Worm (Caenorhabditis elegans) whole organism, early embryonic: ENCODE results near the gene F35F11.2.

Source experiments
- aly-1 ChIP-seq: sonication (generic microtip); optimal IDR thresholded peaks from 2 replicates; lab custom pipeline; 2016; ENCODE audit warnings: missing genetic modification characterization, missing compliant biosample characterization
- ama-1 ChIP-seq: fragments of 150-350 bp; optimal IDR thresholded peaks from 2 replicates; lab custom pipeline; 2014
- ceh-13 ChIP-seq: fragments of 200-800 bp; sonication (Bioruptor generic); optimal IDR thresholded peaks from 2 replicates; lab custom pipeline; 2018; ENCODE audit warnings: mild to moderate bottlenecking, missing genetic modification characterization, missing compliant biosample characterization
- flt-1 ChIP-seq: fragments of 200-800 bp; sonication (Bioruptor generic); IDR thresholded peaks from 2 replicates; pipeline ENCODE4 v1.3.6; 2022; ENCODE audit warnings: missing genetic modification characterization, missing compliant biosample characterization
- hmbx-1 ChIP-seq: sonication (generic microtip); optimal IDR thresholded peaks from 2 replicates; lab custom pipeline; 2016; ENCODE audit warnings: mild to moderate bottlenecking, missing genetic modification characterization, missing compliant biosample characterization
- tbx-37 ChIP-seq: fragments of 200-800 bp; sonication (Bioruptor generic); conservative IDR thresholded peaks from 2 replicates; pipeline ENCODE4 v1.3.6; 2022; ENCODE audit warnings: missing genetic modification reagents, missing genetic modification characterization, missing compliant biosample characterization

- TF ChIP-seq ceh-13 (GFP tag; lab: Kevin White, UChicago) (no peak), flt-1 (GFP tag; lab: Robert Waterston, UW) (no peak), hmbx-1 (tag; lab: Kevin White, UChicago) (no peak), ama-1 (no peak), tbx-37 (GFP tag; lab: Robert Waterston, UW) (no peak), aly-1 (tag; lab: Kevin White, UChicago) (no peak)
Measured at ce11 chrIV:4034883-4035282, 5.2 kb upstream of the F35F11.2 start, which contains the start of gene hlh-30.
